Fruit fly (Drosophila melanogaster): ENCODE data around the gene CG31546.

The CG31546 gene

DNA sequence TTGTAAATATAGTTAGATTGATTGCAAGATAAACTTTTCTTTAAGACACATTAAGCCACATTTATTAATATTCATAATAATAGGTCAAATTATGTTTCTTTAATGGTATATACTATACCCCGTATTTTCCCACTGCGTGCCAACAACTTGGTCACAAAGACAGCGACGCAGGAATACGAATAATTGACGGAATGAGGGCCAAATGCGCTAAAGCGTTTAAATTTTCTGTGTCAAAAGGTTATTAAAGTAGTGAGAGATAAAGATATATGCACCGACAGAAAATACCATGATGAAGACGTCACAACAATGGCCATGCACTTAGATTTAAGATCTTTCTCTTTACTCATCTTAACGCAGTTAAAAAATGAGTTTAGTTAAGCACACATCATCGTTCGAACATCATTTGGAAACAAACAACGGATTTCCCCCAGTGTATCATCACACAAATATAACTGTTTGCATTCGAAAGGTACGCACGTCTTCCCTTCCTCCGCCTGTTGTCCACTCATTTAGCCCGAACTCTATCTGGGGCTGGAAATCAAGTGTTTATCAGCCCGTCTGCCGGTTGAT is 15.0 kb downstream of the CG31546 start (continued):
- TF ChIP-seq CG42726 (GFP tag; IDR thresholded peaks at IDR 0.05; ENCODE audit: partially characterized antibody) (no peak), chinmo (GFP tag; IDR thresholded peaks at IDR 0.05; ENCODE audit: partially characterized antibody) (no peak), CG14710 (tag; optimal IDR thresholded peaks at IDR 0.05) (peak; percentile 60), tap (tag; optimal IDR thresholded peaks at IDR 0.05) (peak; percentile 47), z (GFP tag; IDR thresholded peaks at IDR 0.05) (no peak), Mrtf (GFP tag; IDR thresholded peaks at IDR 0.05) (peak; percentile 65), CG7963 (GFP tag; IDR thresholded peaks at IDR 0.05; ENCODE audit: partially characterized antibody) (no peak), CG4424 (GFP tag; optimal IDR thresholded peaks at IDR 0.05) (peak; percentile 80), HLH3B (GFP tag; IDR thresholded peaks at IDR 0.05) (peak; percentile 77), Trl (optimal IDR thresholded peaks at IDR 0.05) (no peak), Trl (GFP tag; optimal IDR thresholded peaks at IDR 0.05) (peak; percentile 44), Mes4 (GFP tag; optimal IDR thresholded peaks at IDR 0.05) (peak; percentile 70), grau (tag; optimal IDR thresholded peaks at IDR 0.05) (peak; percentile 54), CG16813 (GFP tag; IDR thresholded peaks at IDR 0.05; ENCODE audit: partially characterized antibody) (no peak), Pdp1 (GFP tag; optimal IDR thresholded peaks at IDR 0.05) (peak; percentile 43 to 70), stc (GFP tag; IDR thresholded peaks at IDR 0.05) (peak; percentile 48; the same call in 1 of the 2 replicates), sc (optimal IDR thresholded peaks at IDR 0.05) (no peak), sc (GFP tag; optimal IDR thresholded peaks at IDR 0.05) (peak; percentile 39), prd (optimal IDR thresholded peaks at IDR 0.05) (no peak), prd (GFP tag; IDR thresholded peaks at IDR 0.05) (peak; percentile 71), CG10979 (tag; optimal IDR thresholded peaks at IDR 0.05) (peak; percentile 71), zen (tag; optimal IDR thresholded peaks at IDR 0.05) (peak; percentile 21), bsh (GFP tag; optimal IDR thresholded peaks at IDR 0.05) (peak in 1 of 2 experiments; percentile 65), Dip3 (GFP tag; optimal IDR thresholded peaks at IDR 0.05) (peak; percentile 41), CG30020 (tag; optimal IDR thresholded peaks at IDR 0.05) (peak; percentile 17), yki (optimal IDR thresholded peaks at IDR 0.05) (no peak), Hr78 (GFP tag; optimal IDR thresholded peaks at IDR 0.05) (peak in 1 of 2 experiments; percentile 92), CG2202 (tag; optimal IDR thresholded peaks at IDR 0.05) (peak; percentile 27), lmd (GFP tag; IDR thresholded peaks at IDR 0.05) (peak; percentile 69), CG6765 (GFP tag; optimal IDR thresholded peaks at IDR 0.05) (no peak), CG11398 (GFP tag; optimal IDR thresholded peaks at IDR 0.05) (peak; percentile 60), ttk (GFP tag; IDR thresholded peaks at IDR 0.05) (peak; percentile 49; the same call in 1 of the 2 replicates), Fer1 (GFP tag; optimal IDR thresholded peaks at IDR 0.05) (peak; percentile 44), CG7357 (GFP tag; IDR thresholded peaks at IDR 0.05) (peak; percentile 61; the same call in 1 of the 3 replicates), MTF-1 (GFP tag; optimal IDR thresholded peaks at IDR 0.05; ENCODE audit: borderline replicate concordance) (peak; percentile 25), kah (GFP tag; optimal IDR thresholded peaks at IDR 0.05) (no peak), chm (GFP tag; IDR thresholded peaks at IDR 0.05) (peak; percentile 62; the same call in 1 of the 2 replicates), Dfd (GFP tag; optimal IDR thresholded peaks at IDR 0.05) (no peak), MESR4 (GFP tag; optimal IDR thresholded peaks at IDR 0.05) (no peak), phol (tag; optimal IDR thresholded peaks at IDR 0.05) (peak; percentile 71), onecut (GFP tag; IDR thresholded peaks at IDR 0.05) (peak; percentile 39), CG11456 (GFP tag; IDR thresholded peaks at IDR 0.05) (peak; percentile 66; the same call in 1 of the 3 replicates), CG17829 (tag; optimal IDR thresholded peaks at IDR 0.05) (peak; percentile 50), chn (GFP tag; optimal IDR thresholded peaks at IDR 0.05) (peak; percentile 43), zfh1 (GFP tag; IDR thresholded peaks at IDR 0.05) (peak; percentile 74), Ets97D (GFP tag; optimal IDR thresholded peaks at IDR 0.05) (peak; percentile 24), Lhr (GFP tag; optimal IDR thresholded peaks at IDR 0.05) (no peak), CG31224 (GFP tag; IDR thresholded peaks at IDR 0.05) (no peak), sens-2 (GFP tag; IDR thresholded peaks at IDR 0.05) (peak; percentile 65), CG32532 (GFP tag; IDR thresholded peaks at IDR 0.05) (peak; percentile 60; the same call in 1 of the 2 replicates), ems (GFP tag; optimal IDR thresholded peaks at IDR 0.05) (peak; percentile 52)
